Worm (Caenorhabditis elegans): Measurements from ENCODE around the gene nep-9.

ce11 chrII:3448776-3449280 is 49.7 kb upstream of the nep-9 start, which contains the start of gene C16C8.25:
- no peak for TF ChIP-seq K09A11.1 (tag; optimal IDR thresholded peaks at IDR 0.05; ENCODE audit: insufficient read depth)
- TF ChIP-seq dve-1 (tag; optimal IDR thresholded peaks at IDR 0.05): no peak

Measured in whole organism, late embryonic.